Fruit fly (Drosophila melanogaster): ENCODE results near the gene alphaTub85E.

alphaTub85E gene

dm6 chr3R:9704183-9705007 is 28.7 kb downstream of the alphaTub85E start (continued):
- TF ChIP-seq cwo (GFP tag; optimal IDR thresholded peaks at IDR 0.05) (peak; percentile 73), Poxn (GFP tag; IDR thresholded peaks at IDR 0.05) (no peak), caup (GFP tag; optimal IDR thresholded peaks at IDR 0.05; ENCODE audit: severe bottlenecking) (peak; percentile 57), ash1 (GFP tag; optimal IDR thresholded peaks at IDR 0.05) (peak; percentile 35), mirr (GFP tag; optimal IDR thresholded peaks at IDR 0.05) (peak; percentile 90), nau (GFP tag; optimal IDR thresholded peaks at IDR 0.05) (no peak), BEAF-32 (GFP tag; optimal IDR thresholded peaks at IDR 0.05) (no peak), CG11696 (GFP tag; IDR thresholded peaks at IDR 0.05) (no peak), Xbp1 (GFP tag; optimal IDR thresholded peaks at IDR 0.05) (no peak), kni (GFP tag; optimal IDR thresholded peaks at IDR 0.05) (peak; percentile 79), cg (GFP tag; optimal IDR thresholded peaks at IDR 0.05) (peak; percentile 98), CG3163 (GFP tag; optimal IDR thresholded peaks at IDR 0.05) (peak; percentile 10), Pdp1 (GFP tag; optimal IDR thresholded peaks at IDR 0.05) (peak in 1 of 2 experiments; percentile 82), sna (GFP tag; IDR thresholded peaks at IDR 0.05; ENCODE audit: partially characterized antibody) (no peak), Lpt (GFP tag; optimal IDR thresholded peaks at IDR 0.05) (no peak), jumu (GFP tag; optimal IDR thresholded peaks at IDR 0.05) (no peak), CG2120 (GFP tag; optimal IDR thresholded peaks at IDR 0.05) (peak; percentile 44), CG6272 (GFP tag; IDR thresholded peaks at IDR 0.05) (no peak), CG15514 (GFP tag; optimal IDR thresholded peaks at IDR 0.05) (peak; percentile 7), CG8478 (optimal IDR thresholded peaks at IDR 0.05) (peak; percentile 81), Rx (GFP tag; IDR thresholded peaks at IDR 0.05) (no peak), sd (tag; optimal IDR thresholded peaks at IDR 0.05) (peak; percentile 40), CG13894 (tag; optimal IDR thresholded peaks at IDR 0.05) (peak; percentile 83), CG10565 (GFP tag; optimal IDR thresholded peaks at IDR 0.05) (no peak), CG4404 (GFP tag; IDR thresholded peaks at IDR 0.05) (no peak), lab (GFP tag; optimal IDR thresholded peaks at IDR 0.05) (peak; percentile 92), NK7.1 (GFP tag; optimal IDR thresholded peaks at IDR 0.05) (no peak), fd64A (GFP tag; optimal IDR thresholded peaks at IDR 0.05) (peak; percentile 25), CG2129 (GFP tag; IDR thresholded peaks at IDR 0.05; ENCODE audit: partially characterized antibody) (no peak), nom (GFP tag; optimal IDR thresholded peaks at IDR 0.05) (peak; percentile 35), crol (GFP tag; IDR thresholded peaks at IDR 0.05) (no peak), Hr78 (GFP tag; optimal IDR thresholded peaks at IDR 0.05) (peak in 1 of 2 experiments; percentile 32), Nf-YB (GFP tag; optimal IDR thresholded peaks at IDR 0.05) (peak; percentile 14), CG30403 (GFP tag; optimal IDR thresholded peaks at IDR 0.05) (no peak), CG6654 (GFP tag; optimal IDR thresholded peaks at IDR 0.05) (no peak), Ada2b (GFP tag; IDR thresholded peaks at IDR 0.05) (no peak), stwl (tag; optimal IDR thresholded peaks at IDR 0.05) (peak; percentile 1), Mad (GFP tag; optimal IDR thresholded peaks at IDR 0.05) (no peak), kah (GFP tag; optimal IDR thresholded peaks at IDR 0.05) (peak; percentile 62), chn (GFP tag; optimal IDR thresholded peaks at IDR 0.05) (peak; percentile 56), Lim3 (GFP tag; IDR thresholded peaks at IDR 0.05) (no peak), CG18619 (GFP tag; optimal IDR thresholded peaks at IDR 0.05) (peak; percentile 15), CG4360 (GFP tag; IDR thresholded peaks at IDR 0.05) (no peak), esg (GFP tag; conservative IDR thresholded peaks at IDR 0.05) (no peak), BtbVII (GFP tag; optimal IDR thresholded peaks at IDR 0.05) (peak; percentile 5), crp (GFP tag; optimal IDR thresholded peaks at IDR 0.05) (peak in 1 of 2 experiments; percentile 67), Spps (tag; optimal IDR thresholded peaks at IDR 0.05) (no peak), gcm (GFP tag; optimal IDR thresholded peaks at IDR 0.05) (peak; percentile 43)

Measured in whole organism, embryonic.